Worm (Caenorhabditis elegans) whole organism, L4 larva: Measurements from ENCODE around the gene R12C12.9.

Experiments
- R02D3.7 ChIP-seq: fragments of 150-350 bp; sonication (generic microtip); optimal IDR thresholded peaks from 3 replicates; lab custom pipeline; 2014; ENCODE audit warnings: missing biosample characterization, missing genetic modification characterization
- Y48G9A.11 ChIP-seq: fragments of 200-800 bp; sonication (Bioruptor generic); IDR thresholded peaks from 2 replicates; pipeline ENCODE4 v1.3.6; 2022; ENCODE audit warnings: missing genetic modification reagents, missing genetic modification characterization, missing compliant biosample characterization
- ceh-28 ChIP-seq: fragments of 150-350 bp; optimal IDR thresholded peaks from 2 replicates; lab custom pipeline; 2014; ENCODE audit warnings: missing biosample characterization, missing genetic modification reagents, missing genetic modification characterization
- ceh-32 ChIP-seq: sonication (generic microtip); optimal IDR thresholded peaks from 2 replicates; lab custom pipeline; 2016; ENCODE audit warnings: mild to moderate bottlenecking, missing genetic modification characterization, missing compliant biosample characterization; ENCODE audit not compliant: poor library complexity
- ceh-62 ChIP-seq: sonication (generic microtip); optimal IDR thresholded peaks from 2 replicates; lab custom pipeline; 2017; ENCODE audit warnings: missing biosample characterization, missing genetic modification characterization
- ces-1 ChIP-seq: fragments of 150-350 bp; sonication (generic microtip); optimal IDR thresholded peaks from 4 replicates; lab custom pipeline; 2014; ENCODE audit warnings: missing biosample characterization, missing genetic modification reagents, missing genetic modification characterization
- daf-12 ChIP-seq: fragments of 150-350 bp; optimal IDR thresholded peaks from 2 replicates; lab custom pipeline; 2014; ENCODE audit warnings: missing biosample characterization, missing genetic modification reagents, missing genetic modification characterization
- daf-16 ChIP-seq, 3 experiments: sonication (generic microtip); optimal IDR thresholded peaks; 2 replicates each; lab custom pipeline; 2016 to 2017; ENCODE audit warnings: missing genetic modification characterization in 3 of 3, missing genetic modification reagents in 3 of 3, mild to moderate bottlenecking in 2 of 3, missing compliant biosample characterization in 2 of 3, missing biosample characterization in 1 of 3, moderate library complexity in 1 of 3
- dmd-8 ChIP-seq: fragments of 200-800 bp; sonication (Bioruptor generic); IDR thresholded peaks from 2 replicates; pipeline ENCODE4 v1.3.6; 2022; ENCODE audit warnings: missing genetic modification characterization, missing compliant biosample characterization
- dmd-9 ChIP-seq: fragments of 200-800 bp; sonication (Bioruptor generic); IDR thresholded peaks from 2 replicates; pipeline ENCODE4 v1.3.6; 2022; ENCODE audit warnings: missing genetic modification reagents, missing genetic modification characterization, missing compliant biosample characterization
- duxl-1 ChIP-seq: sonication (generic microtip); optimal IDR thresholded peaks from 2 replicates; lab custom pipeline; 2016; ENCODE audit warnings: mild to moderate bottlenecking, missing genetic modification characterization, moderate library complexity, missing compliant biosample characterization; ENCODE audit not compliant: poor library complexity
- fos-1 ChIP-seq: fragments of 150-350 bp; optimal IDR thresholded peaks from 2 replicates; lab custom pipeline; 2014; ENCODE audit warnings: missing biosample characterization, missing genetic modification characterization
- gei-8 ChIP-seq: fragments of 200-800 bp; sonication (Bioruptor generic); optimal IDR thresholded peaks from 2 replicates; lab custom pipeline; 2018; ENCODE audit warnings: mild to moderate bottlenecking, missing genetic modification characterization, missing compliant biosample characterization
- hlh-11 ChIP-seq: fragments of 200-800 bp; sonication (Bioruptor generic); optimal IDR thresholded peaks from 2 replicates; lab custom pipeline; 2018; ENCODE audit warnings: mild to moderate bottlenecking, missing genetic modification characterization, missing compliant biosample characterization
- lim-7 ChIP-seq: fragments of 200-800 bp; sonication (Bioruptor generic); IDR thresholded peaks from 2 replicates; pipeline ENCODE4 v1.3.6; 2022; ENCODE audit warnings: missing genetic modification characterization, missing compliant biosample characterization
- lin-29 ChIP-seq: fragments of 200-800 bp; sonication (Bioruptor generic); IDR thresholded peaks from 2 replicates; pipeline ENCODE4 v1.3.6; 2022; ENCODE audit warnings: missing genetic modification reagents, missing genetic modification characterization, missing compliant biosample characterization
- lin-38 ChIP-seq: fragments of 200-800 bp; sonication (Bioruptor generic); IDR thresholded peaks from 2 replicates; pipeline ENCODE4 v1.3.6; 2022; ENCODE audit warnings: missing genetic modification reagents, missing genetic modification characterization, missing compliant biosample characterization
- lin-39 ChIP-seq: fragments of 150-350 bp; optimal IDR thresholded peaks from 2 replicates; lab custom pipeline; 2014; ENCODE audit warnings: missing biosample characterization, missing genetic modification reagents, missing genetic modification characterization
- madf-9 ChIP-seq: fragments of 200-800 bp; sonication (Bioruptor generic); conservative IDR thresholded peaks from 2 replicates; pipeline ENCODE4 v1.3.6; 2022; ENCODE audit warnings: missing genetic modification reagents, missing genetic modification characterization, missing compliant biosample characterization
- mdl-1 ChIP-seq, 2 experiments: fragments of 150-350 bp in 1 of 2; sonication (generic microtip) in 1 of 2; optimal IDR thresholded peaks; 2 replicates each; lab custom pipeline; 2014 to 2017; ENCODE audit warnings: missing biosample characterization in 2 of 2, missing genetic modification characterization in 2 of 2
- nhr-102 ChIP-seq: sonication (generic microtip); optimal IDR thresholded peaks from 2 replicates; lab custom pipeline; 2016; ENCODE audit warnings: mild to moderate bottlenecking, missing genetic modification characterization, moderate library complexity, missing compliant biosample characterization
- nhr-237 ChIP-seq: sonication (generic microtip); optimal IDR thresholded peaks from 2 replicates; lab custom pipeline; 2017; ENCODE audit warnings: missing biosample characterization, missing genetic modification characterization
- nhr-25 ChIP-seq: sonication (generic microtip); optimal IDR thresholded peaks from 2 replicates; lab custom pipeline; 2017; ENCODE audit warnings: missing genetic modification characterization, mild to moderate bottlenecking, missing compliant biosample characterization, antibody characterized with exemption, moderate library complexity, borderline replicate concordance; ENCODE audit not compliant: insufficient read depth
- nhr-28 ChIP-seq: fragments of 150-350 bp; optimal IDR thresholded peaks from 2 replicates; lab custom pipeline; 2014; ENCODE audit warnings: missing biosample characterization, missing genetic modification characterization
- nhr-41 ChIP-seq: fragments of 200-800 bp; sonication (Bioruptor generic); IDR thresholded peaks from 2 replicates; pipeline ENCODE4 v1.3.6; 2022; ENCODE audit warnings: missing genetic modification reagents, missing genetic modification characterization, missing compliant biosample characterization
- nhr-48 ChIP-seq: sonication (generic microtip); optimal IDR thresholded peaks from 2 replicates; lab custom pipeline; 2016; ENCODE audit warnings: mild to moderate bottlenecking, missing genetic modification characterization, missing compliant biosample characterization
- nhr-76 ChIP-seq: fragments of 150-350 bp; optimal IDR thresholded peaks from 2 replicates; lab custom pipeline; 2014; ENCODE audit warnings: missing biosample characterization, missing genetic modification characterization
- saeg-2 ChIP-seq: fragments of 200-800 bp; sonication (Bioruptor generic); IDR thresholded peaks from 2 replicates; pipeline ENCODE4 v1.3.6; 2022; ENCODE audit warnings: missing genetic modification reagents, missing genetic modification characterization, missing compliant biosample characterization
- tra-1 ChIP-seq: fragments of 200-800 bp; sonication (Bioruptor generic); IDR thresholded peaks from 2 replicates; pipeline ENCODE4 v1.3.6; 2022; ENCODE audit warnings: missing genetic modification reagents, missing genetic modification characterization, missing compliant biosample characterization
- unc-62 ChIP-seq, 3 experiments: fragments of 150-350 bp in 1 of 3; sonication (generic microtip); optimal IDR thresholded peaks in 2 of 3; peaks in 1 of 3; 1 replicate in 1 of 3; 2 replicates in 2 of 3; lab custom pipeline; 2014 to 2017; ENCODE audit warnings: missing biosample characterization in 3 of 3, missing genetic modification characterization in 3 of 3, missing genetic modification reagents in 3 of 3, missing genotype in 1 of 3
- zfp-2 ChIP-seq: sonication (generic microtip); optimal IDR thresholded peaks from 2 replicates; lab custom pipeline; 2016; ENCODE audit warnings: mild to moderate bottlenecking, missing genetic modification characterization, missing compliant biosample characterization
- ztf-11 ChIP-seq: fragments of 150-350 bp; optimal IDR thresholded peaks from 2 replicates; lab custom pipeline; 2014; ENCODE audit warnings: missing biosample characterization, missing genetic modification characterization

R12C12.9 gene

ce11 chrII:6000136-6000535 is 24.6 kb downstream of the R12C12.9 start, which contains the start of gene ins-6:
Gene ins-6, plus strand, starts transcription at chrII:6000436.
- TF ChIP-seq ztf-11 (tag; lab: Kevin White, UChicago) (no peak), lim-7 (no peak), ceh-32 (tag; lab: Kevin White, UChicago) (no peak), gei-8 (GFP tag; lab: Kevin White, UChicago) (no peak), lin-39 (tag; lab: Kevin White, UChicago) (no peak), zfp-2 (tag; lab: Kevin White, UChicago) (no peak), lin-29 (GFP tag; lab: Robert Waterston, UW) (no peak), saeg-2 (GFP tag; lab: Robert Waterston, UW) (no peak), ceh-28 (no peak), nhr-28 (tag; lab: Kevin White, UChicago) (no peak), ceh-62 (tag; lab: Kevin White, UChicago) (no peak), daf-16 (GFP tag; optimal IDR thresholded peaks at IDR 0.05; lab: Kevin White, UChicago) (no peak), daf-16 (tag; optimal IDR thresholded peaks at IDR 0.05; lab: Kevin White, UChicago) (no peak), fos-1 (tag; lab: Kevin White, UChicago) (no peak), nhr-25 (tag; lab: Kevin White, UChicago) (no peak), nhr-76 (tag; lab: Kevin White, UChicago) (no peak), R02D3.7 (tag; lab: Kevin White, UChicago) (no peak)

ce11 chrII:5997257-5997656 is 27.5 kb downstream of the R12C12.9 start, which contains the start of gene ins-5:
Gene ins-5, plus strand, starts transcription at chrII:5997557.
- no peak for TF ChIP-seq daf-16 (GFP tag; optimal IDR thresholded peaks at IDR 0.05; lab: Kevin White, UChicago)
- no peak for TF ChIP-seq daf-16 (tag; optimal IDR thresholded peaks at IDR 0.05; lab: Kevin White, UChicago)
- TF ChIP-seq dmd-9, result no peak
- TF ChIP-seq mdl-1 (tag; optimal IDR thresholded peaks at IDR 0.05; lab: Kevin White, UChicago), result no peak
- no peak for TF ChIP-seq unc-62 (GFP tag; optimal IDR thresholded peaks at IDR 0.05 in 1 of 2; lab: Kevin White, UChicago)
- TF ChIP-seq unc-62 (tag; optimal IDR thresholded peaks at IDR 0.05; lab: Kevin White, UChicago), result no peak
- no peak for TF ChIP-seq nhr-28 (tag; lab: Kevin White, UChicago)
- TF ChIP-seq lin-38 (GFP tag; lab: Robert Waterston, UW), result no peak
- no peak for TF ChIP-seq ces-1 (GFP tag; lab: Kevin White, UChicago)
- TF ChIP-seq nhr-25 (tag; lab: Kevin White, UChicago), result no peak
- TF ChIP-seq lim-7, result no peak
- TF ChIP-seq, all 104 proteins: peak for 0

ce11 chrII:5996066-5996465 is 28.7 kb downstream of the R12C12.9 start, which contains the start of gene ins-4:
Gene ins-4, plus strand, starts transcription at chrII:5996366.
- TF ChIP-seq duxl-1 (tag; lab: Kevin White, UChicago) (no peak), dmd-8 (GFP tag; lab: Robert Waterston, UW) (no peak), nhr-237 (tag; lab: Kevin White, UChicago) (no peak), lim-7 (no peak), nhr-41 (GFP tag; lab: Robert Waterston, UW) (no peak), tra-1 (GFP tag; lab: Robert Waterston, UW) (no peak), Y48G9A.11 (GFP tag; lab: Robert Waterston, UW) (no peak)
- TF ChIP-seq, all 104 proteins: peak for 0

DNA sequence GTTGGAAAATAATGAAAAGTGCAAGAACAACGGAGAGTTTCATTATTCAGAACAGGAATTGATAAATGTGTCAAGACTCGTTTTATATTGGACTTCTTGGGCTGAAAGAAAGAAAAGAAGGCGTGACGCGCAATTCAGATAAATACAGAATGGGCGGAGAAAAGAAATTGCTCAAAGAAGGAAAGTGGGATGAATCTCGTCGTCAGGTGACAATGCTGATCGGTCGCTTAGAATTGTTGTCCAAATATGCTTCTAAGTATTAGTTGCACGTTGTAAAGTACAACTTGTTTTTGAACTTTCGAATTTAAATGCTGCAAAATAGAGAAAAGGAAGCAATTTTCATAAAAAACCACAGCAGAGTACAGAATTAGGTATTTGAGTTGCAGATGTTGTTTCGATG is 34.1 kb downstream of the R12C12.9 start, which contains the start of gene ins-3:
ins-3 (minus strand) TSS at position 101 of the 400 bp plus-strand sequence.
- TF ChIP-seq nhr-102 (no peak), daf-12 (tag; lab: Kevin White, UChicago) (no peak), madf-9 (GFP tag; lab: Robert Waterston, UW) (no peak), nhr-48 (tag; lab: Kevin White, UChicago) (no peak), lin-39 (tag; lab: Kevin White, UChicago) (no peak), R02D3.7 (tag; lab: Kevin White, UChicago) (no peak), hlh-11 (tag; lab: Kevin White, UChicago) (no peak)
